Fruit fly (Drosophila melanogaster) S2 (cell line): Measurements from ENCODE around the gene CG15387.

Source experiments
- CG8478 ChIP-seq: fragments of >200 bp; optimal IDR thresholded peaks from 2 replicates; lab custom pipeline; 2018
- CTCF ChIP-seq, 2 experiments: fragments of >200 bp; optimal IDR thresholded peaks; 2 replicates each; lab custom pipeline; 2018

DNA sequence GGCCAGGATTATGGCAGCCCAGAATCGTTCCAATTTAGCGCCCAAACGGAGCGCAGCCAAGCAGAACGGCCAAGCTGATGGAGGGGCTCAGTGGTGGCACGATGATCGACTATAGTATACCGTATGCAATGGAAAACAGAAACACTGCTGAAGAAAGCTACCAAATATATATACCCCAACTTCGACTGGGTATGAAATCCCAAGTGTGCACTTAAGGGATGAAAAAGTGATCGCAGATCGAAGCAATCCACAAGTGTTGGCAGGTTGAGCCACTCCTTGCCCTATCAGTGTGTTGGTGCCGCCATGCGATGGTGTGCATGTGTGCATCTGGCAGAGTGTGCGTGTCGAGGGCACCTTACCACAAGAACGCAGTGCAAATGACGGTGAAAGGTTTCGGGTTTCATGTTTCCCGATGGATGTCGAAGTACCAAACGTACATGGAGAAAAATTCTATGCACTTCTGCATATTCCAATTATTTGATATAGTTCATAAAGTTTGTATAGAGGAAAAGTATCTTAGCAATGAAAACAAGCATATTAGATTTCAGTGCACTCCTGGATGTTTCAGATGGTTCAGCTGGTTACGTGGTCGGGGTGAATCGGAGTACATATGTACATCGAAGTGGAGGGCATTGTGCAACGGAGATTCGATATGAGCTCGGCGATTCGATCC, 44.0 kb downstream of the CG15387 start:
- TF ChIP-seq CG8478 (lab: Kevin White, UChicago) (no peak), CTCF (optimal IDR thresholded peaks at IDR 0.05; lab: Kevin White, UChicago) (no peak)
